Fruit fly (Drosophila melanogaster) S2 (cell line): ENCODE data around the gene CG13101.

Experiments
- CG8478 ChIP-seq: fragments of >200 bp; optimal IDR thresholded peaks from 2 replicates; lab custom pipeline; 2018
- CTCF ChIP-seq, 2 experiments: fragments of >200 bp; optimal IDR thresholded peaks; 2 replicates each; lab custom pipeline; 2018

DNA sequence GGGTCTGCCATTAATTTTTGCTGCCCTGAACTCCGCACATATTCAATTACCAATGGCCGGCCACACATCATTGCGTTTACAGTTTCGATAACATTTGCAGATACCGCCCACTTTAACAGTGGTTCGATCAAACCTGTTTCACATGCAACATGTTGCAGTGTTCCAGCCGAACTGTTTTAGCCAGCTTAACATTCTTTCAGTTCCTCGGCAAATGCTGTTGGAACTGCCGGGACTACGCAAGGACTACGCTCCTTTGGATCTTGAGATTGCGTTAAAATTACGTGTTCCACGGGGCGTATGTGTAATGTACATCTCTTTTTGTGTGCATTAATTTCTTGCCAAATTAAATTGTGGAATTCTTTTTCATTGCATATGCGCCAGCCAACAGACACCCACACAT is 34.8 kb upstream of the CG13101 start:
- no peak for TF ChIP-seq CTCF (optimal IDR thresholded peaks at IDR 0.05; lab: Kevin White, UChicago)
- TF ChIP-seq CG8478 (lab: Kevin White, UChicago) = no peak
